Fruit fly (Drosophila melanogaster) whole organism, embryonic: ENCODE results near the gene CG15882.

Source experiments
- ATbp ChIP-seq: fragments of 200-800 bp; sonication (Bioruptor generic); optimal IDR thresholded peaks from 2 replicates; lab custom pipeline; 2017; ENCODE audit warnings: missing biosample characterization, mild to moderate bottlenecking, missing genetic modification characterization, missing genetic modification reagents
- Bdp1 ChIP-seq: fragments of 200-800 bp; sonication (Bioruptor generic); optimal IDR thresholded peaks from 3 replicates; lab custom pipeline; 2016; ENCODE audit warnings: missing biosample characterization, missing genetic modification characterization
- CG10565 ChIP-seq: fragments of 200-800 bp; sonication (Bioruptor generic); optimal IDR thresholded peaks from 3 replicates; lab custom pipeline; 2016; ENCODE audit warnings: missing biosample characterization, mild to moderate bottlenecking, missing genetic modification characterization
- CG11723 ChIP-seq: fragments of 200-800 bp; sonication (Bioruptor generic); optimal IDR thresholded peaks from 2 replicates; lab custom pipeline; 2017; ENCODE audit warnings: missing biosample characterization, mild to moderate bottlenecking, missing genetic modification characterization
- CG12744 ChIP-seq: fragments of 200-800 bp; sonication (Bioruptor generic); optimal IDR thresholded peaks from 2 replicates; lab custom pipeline; 2016; ENCODE audit warnings: missing biosample characterization, missing genetic modification characterization
- CG14710 ChIP-seq: fragments of 200-800 bp; sonication (Bioruptor generic); optimal IDR thresholded peaks from 3 replicates; lab custom pipeline; 2019; ENCODE audit warnings: missing biosample characterization, mild to moderate bottlenecking, missing genetic modification characterization, moderate library complexity
- CG14965 ChIP-seq: fragments of 200-800 bp; sonication (Bioruptor generic); optimal IDR thresholded peaks from 2 replicates; lab custom pipeline; 2016; ENCODE audit warnings: missing biosample characterization, missing genetic modification characterization, borderline replicate concordance
- CG1603 ChIP-seq: fragments of 200-800 bp; sonication (Bioruptor generic); optimal IDR thresholded peaks from 2 replicates; lab custom pipeline; 2019; ENCODE audit warnings: missing biosample characterization, mild to moderate bottlenecking, missing genetic modification characterization, moderate library complexity
- CG17186 ChIP-seq: fragments of 200-800 bp; sonication (Bioruptor generic); optimal IDR thresholded peaks from 3 replicates; lab custom pipeline; 2017; ENCODE audit warnings: missing biosample characterization, missing genetic modification reagents, missing genetic modification characterization
- CG17568 ChIP-seq: fragments of 200-800 bp; sonication (Bioruptor generic); optimal IDR thresholded peaks from 2 replicates; lab custom pipeline; 2018; ENCODE audit warnings: missing biosample characterization, mild to moderate bottlenecking, missing genetic modification characterization, moderate library complexity
- CG31224 ChIP-seq: fragments of 200-800 bp; sonication (Bioruptor generic); IDR thresholded peaks from 2 replicates; pipeline ENCODE4 v1.3.6; 2022; ENCODE audit warnings: missing biosample characterization, missing genetic modification characterization
- CG32532 ChIP-seq: fragments of 200-800 bp; sonication (Bioruptor generic); IDR thresholded peaks from 2 replicates; pipeline ENCODE4 v1.3.6; 2022; ENCODE audit warnings: missing biosample characterization, missing genetic modification characterization
- CG3407 ChIP-seq: fragments of 200-800 bp; sonication (Bioruptor generic); optimal IDR thresholded peaks from 2 replicates; lab custom pipeline; 2018; ENCODE audit warnings: missing biosample characterization, mild to moderate bottlenecking, missing genetic modification characterization
- CG3995 ChIP-seq: fragments of 200-800 bp; sonication (Bioruptor generic); optimal IDR thresholded peaks from 3 replicates; lab custom pipeline; 2016; ENCODE audit warnings: missing biosample characterization, missing genetic modification characterization
- CG42726 ChIP-seq: fragments of 200-800 bp; sonication (Bioruptor generic); IDR thresholded peaks from 2 replicates; pipeline ENCODE4 v1.3.6; 2022; ENCODE audit warnings: missing biosample characterization, missing genetic modification characterization; ENCODE audit not compliant: partially characterized antibody
- CG4282 ChIP-seq: fragments of 200-800 bp; sonication (Bioruptor generic); optimal IDR thresholded peaks from 2 replicates; lab custom pipeline; 2016; ENCODE audit warnings: missing biosample characterization, missing genetic modification characterization
- CG7928 ChIP-seq: fragments of 200-800 bp; sonication (Bioruptor generic); optimal IDR thresholded peaks from 2 replicates; lab custom pipeline; 2017; ENCODE audit warnings: missing biosample characterization, mild to moderate bottlenecking, missing genetic modification characterization
- CG8281 ChIP-seq: fragments of 200-800 bp; sonication (Bioruptor generic); optimal IDR thresholded peaks from 2 replicates; lab custom pipeline; 2018; ENCODE audit warnings: missing biosample characterization, mild to moderate bottlenecking, missing genetic modification characterization, moderate library complexity
- CG8388 ChIP-seq: fragments of 200-800 bp; sonication (Bioruptor generic); optimal IDR thresholded peaks from 2 replicates; lab custom pipeline; 2019; ENCODE audit warnings: missing biosample characterization, mild to moderate bottlenecking, missing genetic modification characterization, moderate library complexity
- CG8944 ChIP-seq: fragments of 200-800 bp; sonication (Bioruptor generic); optimal IDR thresholded peaks from 3 replicates; lab custom pipeline; 2016; ENCODE audit warnings: missing biosample characterization, missing genetic modification characterization
- CrebB ChIP-seq: fragments of 200-800 bp; sonication (Bioruptor generic); optimal IDR thresholded peaks from 3 replicates; lab custom pipeline; 2018; ENCODE audit warnings: missing biosample characterization, mild to moderate bottlenecking, missing genetic modification characterization
- Dad ChIP-seq: fragments of 200-800 bp; sonication (Bioruptor generic); optimal IDR thresholded peaks from 3 replicates; lab custom pipeline; 2016; ENCODE audit warnings: missing biosample characterization, missing genetic modification characterization
- ERR ChIP-seq: fragments of 200-800 bp; sonication (Bioruptor generic); optimal IDR thresholded peaks from 2 replicates; lab custom pipeline; 2016; ENCODE audit warnings: missing biosample characterization, missing genetic modification characterization
- Ets65A ChIP-seq: fragments of 200-800 bp; sonication (Bioruptor generic); peaks from one replicate; lab custom pipeline; 2016; ENCODE audit warnings: missing biosample characterization, missing genetic modification characterization
- Fer2 ChIP-seq: fragments of 200-800 bp; sonication (Bioruptor generic); optimal IDR thresholded peaks from 2 replicates; lab custom pipeline; 2018; ENCODE audit warnings: missing biosample characterization, mild to moderate bottlenecking, missing genetic modification characterization, moderate library complexity
- GATAe ChIP-seq: fragments of 200-800 bp; sonication (Bioruptor generic); conservative IDR thresholded peaks from 2 replicates; pipeline ENCODE4 v1.3.6; 2022; ENCODE audit warnings: missing biosample characterization, missing genetic modification characterization
- Gsc ChIP-seq: fragments of 200-800 bp; sonication (Bioruptor generic); IDR thresholded peaks from 2 replicates; pipeline ENCODE4 v1.3.6; 2022; ENCODE audit warnings: missing biosample characterization, missing genetic modification characterization
- Lim3 ChIP-seq: fragments of 200-800 bp; sonication (Bioruptor generic); IDR thresholded peaks from 2 replicates; pipeline ENCODE4 v1.3.6; 2022; ENCODE audit warnings: missing biosample characterization, missing genetic modification characterization
- MTF-1 ChIP-seq: fragments of 200-800 bp; sonication (Bioruptor generic); optimal IDR thresholded peaks from 2 replicates; lab custom pipeline; 2018; ENCODE audit warnings: missing biosample characterization, mild to moderate bottlenecking, missing genetic modification characterization, borderline replicate concordance
- Nf-YC ChIP-seq: fragments of 200-800 bp; optimal IDR thresholded peaks from 3 replicates; lab custom pipeline; 2019; ENCODE audit warnings: missing biosample characterization, mild to moderate bottlenecking, missing genetic modification characterization, moderate library complexity
- Rfx ChIP-seq: fragments of 200-800 bp; sonication (Bioruptor generic); IDR thresholded peaks from 2 replicates; pipeline ENCODE4 v1.3.6; 2022; ENCODE audit warnings: missing biosample characterization, missing genetic modification characterization
- cas ChIP-seq: fragments of 200-800 bp; sonication (Bioruptor generic); IDR thresholded peaks from 2 replicates; pipeline ENCODE4 v1.3.6; 2022; ENCODE audit warnings: missing biosample characterization, missing genetic modification characterization
- ci ChIP-seq: fragments of 200-800 bp; sonication (Bioruptor generic); IDR thresholded peaks from 3 replicates; pipeline ENCODE4 v1.3.6; 2022; ENCODE audit warnings: missing biosample characterization, missing genetic modification characterization
- disco-r ChIP-seq: fragments of 200-800 bp; sonication (Bioruptor generic); optimal IDR thresholded peaks from 2 replicates; lab custom pipeline; 2016; ENCODE audit warnings: missing biosample characterization, missing genetic modification characterization
- fru ChIP-seq: fragments of >200 bp; optimal IDR thresholded peaks from 2 replicates; lab custom pipeline; 2017
- gcm2 ChIP-seq: fragments of 200-800 bp; sonication (Bioruptor generic); optimal IDR thresholded peaks from 2 replicates; lab custom pipeline; 2016; ENCODE audit warnings: missing biosample characterization, missing genetic modification characterization
- gfzf ChIP-seq: fragments of 200-800 bp; sonication (Bioruptor generic); optimal IDR thresholded peaks from 2 replicates; lab custom pipeline; 2016; ENCODE audit warnings: missing biosample characterization, mild to moderate bottlenecking, missing genetic modification characterization, moderate library complexity
- jumu ChIP-seq: fragments of 200-800 bp; sonication (Bioruptor generic); optimal IDR thresholded peaks from 3 replicates; lab custom pipeline; 2016; ENCODE audit warnings: missing biosample characterization, missing genetic modification characterization
- lov ChIP-seq, 2 experiments: fragments of 200-800 bp in 1 of 2; fragments of >200 bp in 1 of 2; sonication (Bioruptor generic) in 1 of 2; IDR thresholded peaks in 1 of 2; optimal IDR thresholded peaks in 1 of 2; 2 replicates in 1 of 2; 3 replicates in 1 of 2; pipeline versions ENCODE4 v1.3.6 to Lab custom; 2017 to 2022; ENCODE audit warnings: missing biosample characterization in 1 of 2, missing genetic modification characterization in 1 of 2
- odd ChIP-seq: fragments of 200-800 bp; sonication (Bioruptor generic); optimal IDR thresholded peaks from 2 replicates; lab custom pipeline; 2017; ENCODE audit warnings: missing biosample characterization, mild to moderate bottlenecking, missing genetic modification characterization
- pho ChIP-seq: fragments of 200-800 bp; sonication (Bioruptor generic); optimal IDR thresholded peaks from 2 replicates; lab custom pipeline; 2016; ENCODE audit warnings: missing biosample characterization, missing genetic modification characterization
- repo ChIP-seq: fragments of 200-800 bp; sonication (Bioruptor generic); optimal IDR thresholded peaks from 2 replicates; lab custom pipeline; 2016; ENCODE audit warnings: missing biosample characterization, missing genetic modification characterization
- salm ChIP-seq: fragments of 200-800 bp; sonication (Bioruptor generic); optimal IDR thresholded peaks from 2 replicates; lab custom pipeline; 2018; ENCODE audit warnings: missing biosample characterization, mild to moderate bottlenecking, missing genetic modification characterization
- sc ChIP-seq, 3 experiments: fragments of >200 bp in 2 of 3; fragments of 200-800 bp in 1 of 3; sonication (Bioruptor generic) in 1 of 3; optimal IDR thresholded peaks; 2 replicates in 2 of 3; 3 replicates in 1 of 3; lab custom pipeline; 2017; ENCODE audit warnings: mild to moderate bottlenecking in 1 of 3, missing biosample characterization in 1 of 3, missing genetic modification characterization in 1 of 3, missing genetic modification reagents in 1 of 3
- tio ChIP-seq: fragments of 200-800 bp; sonication (Bioruptor generic); optimal IDR thresholded peaks from 2 replicates; lab custom pipeline; 2017; ENCODE audit warnings: missing biosample characterization, missing genetic modification characterization, inconsistent platforms
- ttk ChIP-seq: fragments of 200-800 bp; sonication (Bioruptor generic); IDR thresholded peaks from 2 replicates; pipeline ENCODE4 v2.1.2; 2022; ENCODE audit warnings: missing biosample characterization, missing genetic modification characterization
- vfl ChIP-seq: fragments of 200-800 bp; sonication (Bioruptor generic); optimal IDR thresholded peaks from 2 replicates; lab custom pipeline; 2016; ENCODE audit warnings: missing biosample characterization, missing genetic modification characterization
- zen ChIP-seq: fragments of 200-800 bp; sonication (Bioruptor generic); optimal IDR thresholded peaks from 3 replicates; lab custom pipeline; 2018; ENCODE audit warnings: missing biosample characterization, mild to moderate bottlenecking, missing genetic modification characterization, moderate library complexity
- zen2 ChIP-seq: fragments of 200-800 bp; sonication (Bioruptor generic); IDR thresholded peaks from 3 replicates; pipeline ENCODE4 v1.3.6; 2022; ENCODE audit warnings: missing biosample characterization, missing genetic modification characterization; ENCODE audit not compliant: partially characterized antibody

The CG15882 gene

dm6 chrX:19153288-19154130 is 29.3 kb upstream of the CG15882 start (continued):
- no peak for TF ChIP-seq CG3407 (GFP tag; lab: Kevin White, UChicago)
- TF ChIP-seq Rfx (GFP tag; lab: Robert Waterston, UW), result no peak
- no peak for TF ChIP-seq ttk (GFP tag; lab: Robert Waterston, UW)
- no peak for TF ChIP-seq CG10565 (GFP tag; lab: Kevin White, UChicago)
- TF ChIP-seq CG1603 (tag; lab: Kevin White, UChicago), result peak; percentile 2
- no peak for TF ChIP-seq GATAe (GFP tag; lab: Robert Waterston, UW)
- TF ChIP-seq pho (GFP tag; lab: Kevin White, UChicago), result no peak
- no peak for TF ChIP-seq CG8944 (GFP tag; lab: Kevin White, UChicago)
- TF ChIP-seq CG17568 (GFP tag; lab: Kevin White, UChicago), result no peak
- TF ChIP-seq jumu, result no peak
- no peak for TF ChIP-seq gcm2 (GFP tag; lab: Kevin White, UChicago)
- TF ChIP-seq Bdp1, result no peak
- TF ChIP-seq MTF-1, result no peak
- no peak for TF ChIP-seq disco-r (GFP tag; lab: Kevin White, UChicago)
- TF ChIP-seq vfl, result no peak
- TF ChIP-seq tio (GFP tag; lab: Kevin White, UChicago), result no peak
- no peak for TF ChIP-seq CG8281 (tag; lab: Kevin White, UChicago)
- no peak for TF ChIP-seq CG7928 (GFP tag; lab: Kevin White, UChicago)
- no peak for TF ChIP-seq Dad (GFP tag; lab: Kevin White, UChicago)
- no peak for TF ChIP-seq Ets65A
- no peak for TF ChIP-seq CG8388 (GFP tag; lab: Kevin White, UChicago)
- no peak for TF ChIP-seq CG12744 (GFP tag; lab: Kevin White, UChicago)
- TF ChIP-seq cas (GFP tag; lab: Robert Waterston, UW), result no peak
- TF ChIP-seq CG17186 (GFP tag; lab: Kevin White, UChicago), result no peak
- TF ChIP-seq Gsc (GFP tag; lab: Robert Waterston, UW), result no peak
- TF ChIP-seq zen2, result 0 out of 3 replicates have a peak, but pooled peaks have one; percentile 46
- peak; percentile 78 for TF ChIP-seq ci (GFP tag; lab: Robert Waterston, UW)
- no peak for TF ChIP-seq zen (tag; lab: Kevin White, UChicago)
- TF ChIP-seq Lim3 (GFP tag; lab: Robert Waterston, UW), result no peak
- TF ChIP-seq CG42726 (GFP tag; lab: Robert Waterston, UW), result peak; percentile 63; the same call in 1 of the 2 replicates
- no peak for TF ChIP-seq CG14710 (tag; lab: Kevin White, UChicago)
- no peak for TF ChIP-seq ERR
- no peak for TF ChIP-seq CG11723 (GFP tag; lab: Kevin White, UChicago)
- TF ChIP-seq sc (optimal IDR thresholded peaks at IDR 0.05; lab: Kevin White, UChicago), result no peak
- TF ChIP-seq sc (GFP tag; optimal IDR thresholded peaks at IDR 0.05; lab: Kevin White, UChicago), result no peak
- no peak for TF ChIP-seq gfzf (GFP tag; lab: Kevin White, UChicago)
- no peak for TF ChIP-seq CG14965 (GFP tag; lab: Kevin White, UChicago)
- no peak for TF ChIP-seq CG31224 (GFP tag; lab: Robert Waterston, UW)
- no peak for TF ChIP-seq CG4282 (GFP tag; lab: Kevin White, UChicago)
- no peak for TF ChIP-seq salm (tag; lab: Kevin White, UChicago)
- TF ChIP-seq repo (GFP tag; lab: Kevin White, UChicago), result no peak
- no peak for TF ChIP-seq ATbp (GFP tag; lab: Kevin White, UChicago)
- no peak for TF ChIP-seq CG3995 (GFP tag; lab: Kevin White, UChicago)
- TF ChIP-seq Fer2, result no peak
- peak; percentile 48 for TF ChIP-seq Nf-YC
- no peak for TF ChIP-seq fru
- peak; percentile 18 for TF ChIP-seq CrebB (tag; lab: Kevin White, UChicago)
- no peak for TF ChIP-seq CG32532 (GFP tag; lab: Robert Waterston, UW)
- TF ChIP-seq odd (GFP tag; lab: Kevin White, UChicago), result no peak
- TF ChIP-seq lov (optimal IDR thresholded peaks at IDR 0.05; lab: Kevin White, UChicago), result no peak
- TF ChIP-seq lov (GFP tag; IDR thresholded peaks at IDR 0.05; lab: Robert Waterston, UW), result no peak
